Fruit fly (Drosophila melanogaster) whole organism, prepupa: ENCODE measurements around the gene Rpt3R.

Experiments
- Blimp-1 ChIP-seq: fragments of 200-800 bp; sonication (Bioruptor generic); optimal IDR thresholded peaks from 3 replicates; lab custom pipeline; 2017; ENCODE audit warnings: missing biosample characterization, missing genetic modification characterization, mild to moderate bottlenecking, moderate library complexity, missing genetic modification reagents
- CG10631 ChIP-seq: fragments of 200-800 bp; sonication (Bioruptor generic); optimal IDR thresholded peaks from 2 replicates; lab custom pipeline; 2016; ENCODE audit warnings: missing biosample characterization, missing genetic modification characterization
- CG10669 ChIP-seq: fragments of 200-800 bp; sonication (Bioruptor generic); optimal IDR thresholded peaks from 3 replicates; lab custom pipeline; 2018; ENCODE audit warnings: missing biosample characterization, mild to moderate bottlenecking, missing genetic modification characterization, moderate library complexity
- CG11294 ChIP-seq: fragments of 200-800 bp; sonication (Bioruptor generic); IDR thresholded peaks from 2 replicates; pipeline ENCODE4 v1.3.6; 2022; ENCODE audit warnings: missing biosample characterization, missing genetic modification characterization
- CG11762 ChIP-seq: fragments of 200-800 bp; sonication (Bioruptor generic); optimal IDR thresholded peaks from 3 replicates; lab custom pipeline; 2016; ENCODE audit warnings: missing biosample characterization, missing genetic modification characterization; ENCODE audit not compliant: insufficient read depth
- CG11902 ChIP-seq: fragments of 200-800 bp; sonication (Bioruptor generic); optimal IDR thresholded peaks from 3 replicates; lab custom pipeline; 2016; ENCODE audit warnings: missing biosample characterization, missing genetic modification characterization
- CG15336 ChIP-seq: fragments of 200-800 bp; sonication (Bioruptor generic); IDR thresholded peaks from 2 replicates; pipeline ENCODE4 v1.3.6; 2022; ENCODE audit warnings: missing biosample characterization, missing genetic modification characterization
- CG1621 ChIP-seq: fragments of 200-800 bp; sonication (Bioruptor generic); optimal IDR thresholded peaks from 3 replicates; lab custom pipeline; 2018; ENCODE audit warnings: missing biosample characterization, mild to moderate bottlenecking, missing genetic modification characterization
- CG16779 ChIP-seq: fragments of 200-800 bp; sonication (Bioruptor generic); optimal IDR thresholded peaks from 3 replicates; lab custom pipeline; 2017; ENCODE audit warnings: missing biosample characterization, mild to moderate bottlenecking, missing genetic modification characterization
- CG3032 ChIP-seq: fragments of 200-800 bp; optimal IDR thresholded peaks from 2 replicates; lab custom pipeline; 2019; ENCODE audit warnings: missing biosample characterization, mild to moderate bottlenecking, missing genetic modification characterization, moderate library complexity
- CG31627 ChIP-seq: fragments of 200-800 bp; sonication (Bioruptor generic); optimal IDR thresholded peaks from 3 replicates; lab custom pipeline; 2016; ENCODE audit warnings: missing biosample characterization, missing genetic modification characterization
- CG32006 ChIP-seq: fragments of 200-800 bp; sonication (Bioruptor generic); optimal IDR thresholded peaks from 3 replicates; lab custom pipeline; 2017; ENCODE audit warnings: missing biosample characterization, mild to moderate bottlenecking, missing genetic modification characterization
- CG34406 ChIP-seq: fragments of 200-800 bp; sonication (Bioruptor generic); optimal IDR thresholded peaks from 3 replicates; lab custom pipeline; 2016; ENCODE audit warnings: missing biosample characterization, missing genetic modification characterization
- CG3919 ChIP-seq: fragments of 200-800 bp; sonication (Bioruptor generic); optimal IDR thresholded peaks from 3 replicates; lab custom pipeline; 2016; ENCODE audit warnings: missing biosample characterization, missing genetic modification characterization
- CG4318 ChIP-seq: fragments of 200-800 bp; sonication (Bioruptor generic); optimal IDR thresholded peaks from 3 replicates; lab custom pipeline; 2017; ENCODE audit warnings: missing biosample characterization, mild to moderate bottlenecking, missing genetic modification characterization
- CG6163 ChIP-seq: fragments of 200-800 bp; sonication (Bioruptor generic); IDR thresholded peaks from 3 replicates; pipeline ENCODE4 v1.3.6; 2022; ENCODE audit warnings: missing biosample characterization, missing genetic modification characterization
- CG6276 ChIP-seq: fragments of 200-800 bp; sonication (Bioruptor generic); optimal IDR thresholded peaks from 2 replicates; lab custom pipeline; 2017; ENCODE audit warnings: missing biosample characterization, mild to moderate bottlenecking, missing genetic modification characterization
- CG6792 ChIP-seq: fragments of 200-800 bp; sonication (Bioruptor generic); optimal IDR thresholded peaks from 3 replicates; lab custom pipeline; 2016; ENCODE audit warnings: missing biosample characterization, missing genetic modification characterization
- CG6808 ChIP-seq: fragments of 200-800 bp; sonication (Bioruptor generic); optimal IDR thresholded peaks from 3 replicates; lab custom pipeline; 2017; ENCODE audit warnings: missing biosample characterization, missing genetic modification characterization, mild to moderate bottlenecking, moderate library complexity, missing genetic modification reagents
- CG7368 ChIP-seq: fragments of 200-800 bp; sonication (Bioruptor generic); optimal IDR thresholded peaks from 3 replicates; lab custom pipeline; 2016; ENCODE audit warnings: missing biosample characterization, missing genetic modification characterization
- CG8119 ChIP-seq: fragments of 200-800 bp; sonication (Bioruptor generic); IDR thresholded peaks from 3 replicates; pipeline ENCODE4 v1.3.6; 2022; ENCODE audit warnings: missing biosample characterization, missing genetic modification characterization
- CG9139 ChIP-seq: fragments of 200-800 bp; sonication (Bioruptor generic); optimal IDR thresholded peaks from 3 replicates; lab custom pipeline; 2017; ENCODE audit warnings: missing biosample characterization, mild to moderate bottlenecking, missing genetic modification characterization
- Eip75B ChIP-seq: fragments of 200-800 bp; sonication (Bioruptor generic); optimal IDR thresholded peaks from 3 replicates; lab custom pipeline; 2016; ENCODE audit warnings: missing biosample characterization, missing genetic modification characterization
- Eip78C ChIP-seq: fragments of 200-800 bp; sonication (Bioruptor generic); peaks from one replicate; lab custom pipeline; 2016; ENCODE audit warnings: missing biosample characterization, missing genetic modification characterization
- Eip93F ChIP-seq: fragments of 200-800 bp; sonication (Bioruptor generic); optimal IDR thresholded peaks from 2 replicates; lab custom pipeline; 2016; ENCODE audit warnings: missing biosample characterization, mild to moderate bottlenecking, missing genetic modification characterization
- Ets21C ChIP-seq: fragments of 200-800 bp; sonication (Bioruptor generic); optimal IDR thresholded peaks from 3 replicates; lab custom pipeline; 2016; ENCODE audit warnings: missing biosample characterization, missing genetic modification characterization
- Ets96B ChIP-seq: fragments of 200-800 bp; optimal IDR thresholded peaks from 2 replicates; lab custom pipeline; 2019; ENCODE audit warnings: missing biosample characterization, mild to moderate bottlenecking, missing genetic modification characterization, moderate library complexity
- Gug ChIP-seq: fragments of 200-800 bp; sonication (Bioruptor generic); IDR thresholded peaks from 2 replicates; pipeline ENCODE4 v1.3.6; 2022; ENCODE audit warnings: missing biosample characterization, missing genetic modification characterization
- Hr4 ChIP-seq: fragments of 200-800 bp; sonication (Bioruptor generic); optimal IDR thresholded peaks from 3 replicates; lab custom pipeline; 2016; ENCODE audit warnings: missing biosample characterization, missing genetic modification characterization
- Lpt ChIP-seq: fragments of 200-800 bp; sonication (Bioruptor generic); optimal IDR thresholded peaks from 3 replicates; lab custom pipeline; 2016; ENCODE audit warnings: missing biosample characterization, missing genetic modification characterization
- Met ChIP-seq: fragments of 200-800 bp; sonication (Bioruptor generic); optimal IDR thresholded peaks from 3 replicates; lab custom pipeline; 2016; ENCODE audit warnings: missing biosample characterization, missing genetic modification characterization
- OdsH ChIP-seq: fragments of 200-800 bp; sonication (Bioruptor generic); optimal IDR thresholded peaks from 3 replicates; lab custom pipeline; 2016; ENCODE audit warnings: missing biosample characterization, missing genetic modification characterization
- Smox ChIP-seq: fragments of 200-800 bp; sonication (Bioruptor generic); optimal IDR thresholded peaks from 3 replicates; lab custom pipeline; 2016; ENCODE audit warnings: missing biosample characterization, missing genetic modification characterization
- Sox102F ChIP-seq: fragments of 200-800 bp; sonication (Bioruptor generic); optimal IDR thresholded peaks from 2 replicates; lab custom pipeline; 2016; ENCODE audit warnings: missing biosample characterization, mild to moderate bottlenecking, missing genetic modification characterization
- Sox14 ChIP-seq: fragments of 200-800 bp; sonication (Bioruptor generic); optimal IDR thresholded peaks from 3 replicates; lab custom pipeline; 2016; ENCODE audit warnings: missing biosample characterization, missing genetic modification characterization
- Sox15 ChIP-seq: fragments of 200-800 bp; sonication (Bioruptor generic); optimal IDR thresholded peaks from 3 replicates; lab custom pipeline; 2016; ENCODE audit warnings: missing biosample characterization, missing genetic modification characterization
- achi ChIP-seq: fragments of 200-800 bp; sonication (Bioruptor generic); optimal IDR thresholded peaks from 3 replicates; lab custom pipeline; 2016; ENCODE audit warnings: missing biosample characterization, missing genetic modification characterization
- acj6 ChIP-seq: fragments of 200-800 bp; sonication (Bioruptor generic); optimal IDR thresholded peaks from 3 replicates; lab custom pipeline; 2016; ENCODE audit warnings: missing biosample characterization, missing genetic modification characterization
- dsx ChIP-seq: fragments of 200-800 bp; optimal IDR thresholded peaks from 3 replicates; lab custom pipeline; 2019; ENCODE audit warnings: missing biosample characterization, mild to moderate bottlenecking, missing genetic modification characterization, moderate library complexity; ENCODE audit not compliant: poor library complexity, severe bottlenecking
- eg ChIP-seq: fragments of 200-800 bp; sonication (Bioruptor generic); IDR thresholded peaks from 3 replicates; pipeline ENCODE4 v1.3.6; 2022; ENCODE audit warnings: missing biosample characterization, missing genetic modification characterization
- esn ChIP-seq: fragments of 200-800 bp; sonication (Bioruptor generic); optimal IDR thresholded peaks from 2 replicates; lab custom pipeline; 2016; ENCODE audit warnings: missing biosample characterization, mild to moderate bottlenecking, missing genetic modification characterization, moderate library complexity
- fd59A ChIP-seq: fragments of 200-800 bp; sonication (Bioruptor generic); optimal IDR thresholded peaks from 2 replicates; lab custom pipeline; 2017; ENCODE audit warnings: missing biosample characterization, mild to moderate bottlenecking, missing genetic modification characterization, missing genetic modification reagents
- fd85E ChIP-seq: fragments of 200-800 bp; sonication (Bioruptor generic); optimal IDR thresholded peaks from 3 replicates; lab custom pipeline; 2016; ENCODE audit warnings: missing biosample characterization, missing genetic modification characterization
- fkh ChIP-seq: fragments of 200-800 bp; sonication (Bioruptor generic); optimal IDR thresholded peaks from 3 replicates; lab custom pipeline; 2017; ENCODE audit warnings: missing biosample characterization, mild to moderate bottlenecking, missing genetic modification characterization, moderate library complexity
- lz ChIP-seq: fragments of 200-800 bp; sonication (Bioruptor generic); optimal IDR thresholded peaks from 3 replicates; lab custom pipeline; 2016; ENCODE audit warnings: missing biosample characterization, missing genetic modification characterization
- net ChIP-seq: fragments of 200-800 bp; sonication (Bioruptor generic); optimal IDR thresholded peaks from 3 replicates; lab custom pipeline; 2016; ENCODE audit warnings: missing biosample characterization, missing genetic modification characterization
- salr ChIP-seq, 2 experiments: fragments of 200-800 bp; sonication (Bioruptor generic); optimal IDR thresholded peaks; 3 replicates each; lab custom pipeline; 2016 to 2018; ENCODE audit warnings: missing biosample characterization in 2 of 2, missing genetic modification characterization in 2 of 2, mild to moderate bottlenecking in 1 of 2
- spab ChIP-seq: fragments of 200-800 bp; sonication (Bioruptor generic); optimal IDR thresholded peaks from 2 replicates; lab custom pipeline; 2017; ENCODE audit warnings: missing biosample characterization, mild to moderate bottlenecking, missing genetic modification characterization, missing genetic modification reagents
- ss ChIP-seq, 2 experiments: fragments of 200-800 bp; sonication (Bioruptor generic); optimal IDR thresholded peaks; 2 replicates in 1 of 2; 3 replicates in 1 of 2; lab custom pipeline; 2017 to 2018; ENCODE audit warnings: mild to moderate bottlenecking in 2 of 2, missing biosample characterization in 2 of 2, missing genetic modification characterization in 2 of 2, moderate library complexity in 1 of 2
- svp ChIP-seq: fragments of 200-800 bp; sonication (Bioruptor generic); peaks from one replicate; lab custom pipeline; 2016; ENCODE audit warnings: missing biosample characterization, missing genetic modification characterization
- topi ChIP-seq: fragments of 200-800 bp; sonication (Bioruptor generic); optimal IDR thresholded peaks from 3 replicates; lab custom pipeline; 2016; ENCODE audit warnings: missing biosample characterization, missing genetic modification characterization
- vri ChIP-seq: fragments of 200-800 bp; sonication (Bioruptor generic); optimal IDR thresholded peaks from 3 replicates; lab custom pipeline; 2016; ENCODE audit warnings: missing biosample characterization, mild to moderate bottlenecking, missing genetic modification characterization

Gene Rpt3R

dm6 chr3R:9771519-9771972 is 15.2 kb upstream of the Rpt3R start, which contains the start of gene CG9471:
Gene CG9471 (minus strand): TSS chr3R:9771542.
- peak; percentile 91 for TF ChIP-seq Sox15 (GFP tag; lab: Kevin White, UChicago)
- TF ChIP-seq CG11902: peak; percentile 92
- TF ChIP-seq CG6163 (GFP tag; lab: Robert Waterston, UW): peak; percentile 97
- peak; percentile 95 for TF ChIP-seq net (GFP tag; lab: Kevin White, UChicago)
- peak; percentile 87 for TF ChIP-seq CG6808 (GFP tag; lab: Kevin White, UChicago)
- TF ChIP-seq CG1621 (tag; lab: Kevin White, UChicago): peak; percentile 90
- TF ChIP-seq CG32006: peak; percentile 90
- peak; percentile 95 for TF ChIP-seq achi (GFP tag; lab: Kevin White, UChicago)
- TF ChIP-seq Eip75B (GFP tag; lab: Kevin White, UChicago): peak; percentile 95
- TF ChIP-seq CG15336 (GFP tag; lab: Robert Waterston, UW): peak; percentile 96
- TF ChIP-seq ss (GFP tag; optimal IDR thresholded peaks at IDR 0.05; lab: Kevin White, UChicago): peak; percentile 81 to 89
- peak; percentile 87 for TF ChIP-seq Lpt (GFP tag; lab: Kevin White, UChicago)
- peak; percentile 94 for TF ChIP-seq Ets21C
- peak; percentile 95 for TF ChIP-seq CG34406 (GFP tag; lab: Kevin White, UChicago)
- TF ChIP-seq Eip78C (GFP tag; lab: Kevin White, UChicago): peak; percentile 99
- peak; percentile 94 for TF ChIP-seq CG11762 (GFP tag; lab: Kevin White, UChicago)
- peak; percentile 76 to 91 for TF ChIP-seq salr (GFP tag; optimal IDR thresholded peaks at IDR 0.05; lab: Kevin White, UChicago)
- TF ChIP-seq CG9139 (GFP tag; lab: Kevin White, UChicago): peak; percentile 80
- TF ChIP-seq CG16779 (tag; lab: Kevin White, UChicago): peak; percentile 85
- TF ChIP-seq vri (GFP tag; lab: Kevin White, UChicago): peak; percentile 98
- TF ChIP-seq Ets96B (tag; lab: Kevin White, UChicago): peak; percentile 90
- TF ChIP-seq CG4318: no peak
- peak; percentile 91 for TF ChIP-seq Gug (GFP tag; lab: Robert Waterston, UW)
- peak; percentile 90 for TF ChIP-seq CG11294 (GFP tag; lab: Robert Waterston, UW)
- TF ChIP-seq fkh (GFP tag; lab: Kevin White, UChicago): peak; percentile 79
- TF ChIP-seq Sox102F (GFP tag; lab: Kevin White, UChicago): peak; percentile 97
- peak; percentile 81 for TF ChIP-seq Blimp-1 (GFP tag; lab: Kevin White, UChicago)
- peak; percentile 99 for TF ChIP-seq topi (GFP tag; lab: Kevin White, UChicago)
- peak; percentile 96 for TF ChIP-seq lz (GFP tag; lab: Kevin White, UChicago)
- TF ChIP-seq Hr4: peak; percentile 96
- TF ChIP-seq acj6: peak; percentile 96
- peak; percentile 83 for TF ChIP-seq fd85E (GFP tag; lab: Kevin White, UChicago)
- TF ChIP-seq CG3032: peak; percentile 89
- peak; percentile 78 for TF ChIP-seq fd59A
- peak; percentile 82 for TF ChIP-seq spab (GFP tag; lab: Kevin White, UChicago)
- peak; percentile 90 for TF ChIP-seq CG6276
- peak; percentile 94 for TF ChIP-seq CG7368 (GFP tag; lab: Kevin White, UChicago)
- peak; percentile 93 for TF ChIP-seq dsx (GFP tag; lab: Kevin White, UChicago)
- peak; percentile 96 for TF ChIP-seq CG3919 (GFP tag; lab: Kevin White, UChicago)
- TF ChIP-seq CG31627 (GFP tag; lab: Kevin White, UChicago): peak; percentile 97
- peak; percentile 94 for TF ChIP-seq Eip93F
- TF ChIP-seq CG8119: peak; percentile 95
- peak; percentile 97 for TF ChIP-seq Sox14 (GFP tag; lab: Kevin White, UChicago)
- peak; percentile 91 for TF ChIP-seq CG10669
- TF ChIP-seq svp: peak; percentile 99
- peak; percentile 96 for TF ChIP-seq Smox (GFP tag; lab: Kevin White, UChicago)
- peak; percentile 97 for TF ChIP-seq OdsH (GFP tag; lab: Kevin White, UChicago)
- peak; percentile 97 for TF ChIP-seq Met (GFP tag; lab: Kevin White, UChicago)
- peak; percentile 98 for TF ChIP-seq esn
- peak; percentile 96 for TF ChIP-seq CG6792 (GFP tag; lab: Kevin White, UChicago)
- TF ChIP-seq CG10631 (GFP tag; lab: Kevin White, UChicago): peak; percentile 96
- TF ChIP-seq eg: peak; percentile 97
